Worm (Caenorhabditis elegans) whole organism, mixed stage, embryonic: Measurements from ENCODE around the gene dna-2.

Experiments used
- blmp-1 ChIP-seq: fragments of 150-350 bp; optimal IDR thresholded peaks from 2 replicates; lab custom pipeline; 2014; ENCODE audit warnings: missing biosample characterization, missing genetic modification characterization
- nhr-28 ChIP-seq: fragments of 150-350 bp; optimal IDR thresholded peaks from 2 replicates; lab custom pipeline; 2014; ENCODE audit warnings: missing biosample characterization, missing genetic modification characterization

- TF ChIP-seq blmp-1 (tag; lab: Kevin White, UChicago) (no peak), nhr-28 (tag; lab: Kevin White, UChicago) (no peak)
Measured at ce11 chrII:11797194-11797593, 19.0 kb downstream of the dna-2 start.
